Worm (Caenorhabditis elegans) whole organism, early embryonic: Measurements from ENCODE around the gene F26G1.10.

Source experiments
- B0310.2 ChIP-seq: sonication (generic microtip); optimal IDR thresholded peaks from 2 replicates; lab custom pipeline; 2016; ENCODE audit warnings: mild to moderate bottlenecking, missing genetic modification characterization, missing compliant biosample characterization
- aly-1 ChIP-seq: sonication (generic microtip); optimal IDR thresholded peaks from 2 replicates; lab custom pipeline; 2016; ENCODE audit warnings: missing genetic modification characterization, missing compliant biosample characterization
- ama-1 ChIP-seq: fragments of 150-350 bp; optimal IDR thresholded peaks from 2 replicates; lab custom pipeline; 2014
- ceh-13 ChIP-seq: fragments of 200-800 bp; sonication (Bioruptor generic); optimal IDR thresholded peaks from 2 replicates; lab custom pipeline; 2018; ENCODE audit warnings: mild to moderate bottlenecking, missing genetic modification characterization, missing compliant biosample characterization
- ceh-36 ChIP-seq: sonication (generic microtip); optimal IDR thresholded peaks from 2 replicates; lab custom pipeline; 2016; ENCODE audit warnings: missing genetic modification characterization, inconsistent platforms, missing compliant biosample characterization
- ets-7 ChIP-seq: sonication (generic microtip); optimal IDR thresholded peaks from 2 replicates; lab custom pipeline; 2016; ENCODE audit warnings: missing genotype, missing genetic modification characterization, missing compliant biosample characterization
- flt-1 ChIP-seq: fragments of 200-800 bp; sonication (Bioruptor generic); IDR thresholded peaks from 2 replicates; pipeline ENCODE4 v1.3.6; 2022; ENCODE audit warnings: missing genetic modification characterization, missing compliant biosample characterization
- hmbx-1 ChIP-seq: sonication (generic microtip); optimal IDR thresholded peaks from 2 replicates; lab custom pipeline; 2016; ENCODE audit warnings: mild to moderate bottlenecking, missing genetic modification characterization, missing compliant biosample characterization
- hmg-4 ChIP-seq: fragments of 200-800 bp; sonication (Bioruptor generic); optimal IDR thresholded peaks from 2 replicates; lab custom pipeline; 2018; ENCODE audit warnings: mild to moderate bottlenecking, missing genetic modification characterization, missing compliant biosample characterization
- hnd-1 ChIP-seq: sonication (generic microtip); optimal IDR thresholded peaks from 2 replicates; lab custom pipeline; 2016; ENCODE audit warnings: missing genetic modification characterization, missing compliant biosample characterization
- pes-1 ChIP-seq: fragments of 200-800 bp; sonication (Bioruptor generic); IDR thresholded peaks from 2 replicates; pipeline ENCODE4 v1.3.6; 2022; ENCODE audit warnings: missing genetic modification reagents, missing genetic modification characterization, missing compliant biosample characterization
- scrt-1 ChIP-seq: fragments of 200-800 bp; sonication (Bioruptor generic); IDR thresholded peaks from 2 replicates; pipeline ENCODE4 v1.3.6; 2022; ENCODE audit warnings: missing genetic modification characterization, missing compliant biosample characterization
- sea-1 ChIP-seq: fragments of 200-800 bp; sonication (Bioruptor generic); conservative IDR thresholded peaks from 2 replicates; pipeline ENCODE4 v1.3.6; 2022; ENCODE audit warnings: missing genetic modification characterization, missing compliant biosample characterization
- tbx-37 ChIP-seq: fragments of 200-800 bp; sonication (Bioruptor generic); conservative IDR thresholded peaks from 2 replicates; pipeline ENCODE4 v1.3.6; 2022; ENCODE audit warnings: missing genetic modification reagents, missing genetic modification characterization, missing compliant biosample characterization

ce11 chrII:4775802-4776201 is 1.6 kb downstream of the F26G1.10 start:
- TF ChIP-seq scrt-1 (GFP tag; lab: Robert Waterston, UW) (no peak), ama-1 (lab: Kevin White, UChicago) (no peak), pes-1 (no peak), aly-1 (no peak), hmbx-1 (no peak), ceh-13 (GFP tag; lab: Kevin White, UChicago) (no peak), hnd-1 (tag; lab: Kevin White, UChicago) (no peak), ets-7 (tag; lab: Kevin White, UChicago) (no peak), flt-1 (no peak), hmg-4 (no peak), ceh-36 (tag; lab: Kevin White, UChicago) (no peak), B0310.2 (tag; lab: Kevin White, UChicago) (no peak), tbx-37 (GFP tag; lab: Robert Waterston, UW) (no peak), sea-1 (no peak)
